Worm (Caenorhabditis elegans) whole organism, L4 larva: Measurements from ENCODE around the gene F43H9.4.
A peak's percentile ranks its signal among the peaks of the same experiment; 100 is the strongest.

ENCODE experiments used
- D1046.2 ChIP-seq: fragments of 200-800 bp; sonication (Bioruptor generic); IDR thresholded peaks from 2 replicates; pipeline ENCODE4 v1.3.6; 2022; ENCODE audit warnings: missing genetic modification characterization, missing compliant biosample characterization
- F10B5.3 ChIP-seq: sonication (generic microtip); optimal IDR thresholded peaks from 2 replicates; lab custom pipeline; 2016; ENCODE audit warnings: mild to moderate bottlenecking, missing genetic modification characterization, missing compliant biosample characterization
- R02D3.7 ChIP-seq: fragments of 150-350 bp; sonication (generic microtip); optimal IDR thresholded peaks from 3 replicates; lab custom pipeline; 2014; ENCODE audit warnings: missing biosample characterization, missing genetic modification characterization
- Y105C5A.15 ChIP-seq: fragments of 200-800 bp; sonication (Bioruptor generic); IDR thresholded peaks from 2 replicates; pipeline ENCODE4 v1.3.6; 2022; ENCODE audit warnings: missing genetic modification characterization, missing compliant biosample characterization
- ZK337.2 ChIP-seq: fragments of 200-800 bp; sonication (Bioruptor generic); IDR thresholded peaks from 2 replicates; pipeline ENCODE4 v1.3.6; 2022; ENCODE audit warnings: missing genetic modification reagents, missing genetic modification characterization, missing compliant biosample characterization
- ZK546.5 ChIP-seq, 2 experiments: sonication (generic microtip); optimal IDR thresholded peaks; 2 replicates each; lab custom pipeline; 2017; ENCODE audit warnings: missing biosample characterization in 2 of 2, missing genetic modification characterization in 2 of 2
- aha-1 ChIP-seq: fragments of 150-350 bp; peaks from one replicate; lab custom pipeline; 2014; ENCODE audit warnings: missing biosample characterization, missing genetic modification characterization
- ama-1 ChIP-seq: fragments of 150-350 bp; optimal IDR thresholded peaks from 2 replicates; lab custom pipeline; 2014; ENCODE audit warnings: inconsistent platforms, mixed read lengths
- arid-1 ChIP-seq: fragments of 200-800 bp; sonication (Bioruptor generic); conservative IDR thresholded peaks from 2 replicates; pipeline ENCODE4 v1.3.6; 2022; ENCODE audit warnings: missing genetic modification reagents, missing genetic modification characterization, missing compliant biosample characterization
- daf-8 ChIP-seq: fragments of 200-800 bp; sonication (Bioruptor generic); IDR thresholded peaks from 2 replicates; pipeline ENCODE4 v1.3.6; 2022; ENCODE audit warnings: missing genetic modification characterization, missing compliant biosample characterization
- dve-1 ChIP-seq: sonication (generic microtip); optimal IDR thresholded peaks from 2 replicates; lab custom pipeline; 2017; ENCODE audit warnings: antibody characterized with exemption, mild to moderate bottlenecking, missing genetic modification characterization, missing compliant biosample characterization; ENCODE audit not compliant: insufficient read depth
- egl-27 ChIP-seq: sonication (generic microtip); optimal IDR thresholded peaks from 3 replicates; lab custom pipeline; 2017; ENCODE audit warnings: missing biosample characterization, missing genetic modification reagents, missing genetic modification characterization
- hif-1 ChIP-seq, 2 experiments: sonication (generic microtip); optimal IDR thresholded peaks; 2 replicates each; lab custom pipeline; 2016 to 2017; ENCODE audit warnings: missing compliant biosample characterization in 2 of 2, missing genetic modification characterization in 2 of 2, missing genetic modification reagents in 2 of 2, missing genotype in 2 of 2, mild to moderate bottlenecking in 1 of 2
- hlh-11 ChIP-seq: fragments of 200-800 bp; sonication (Bioruptor generic); optimal IDR thresholded peaks from 2 replicates; lab custom pipeline; 2018; ENCODE audit warnings: mild to moderate bottlenecking, missing genetic modification characterization, missing compliant biosample characterization
- jun-1 ChIP-seq: fragments of 150-350 bp; optimal IDR thresholded peaks from 2 replicates; lab custom pipeline; 2014; ENCODE audit warnings: missing biosample characterization, missing genetic modification reagents, missing genetic modification characterization
- lin-39 ChIP-seq: fragments of 150-350 bp; optimal IDR thresholded peaks from 2 replicates; lab custom pipeline; 2014; ENCODE audit warnings: missing biosample characterization, missing genetic modification reagents, missing genetic modification characterization
- lir-3 ChIP-seq: sonication (generic microtip); optimal IDR thresholded peaks from 2 replicates; lab custom pipeline; 2016; ENCODE audit warnings: mild to moderate bottlenecking, missing genetic modification characterization, missing compliant biosample characterization
- mes-2 ChIP-seq: sonication (generic microtip); optimal IDR thresholded peaks from 2 replicates; lab custom pipeline; 2016; ENCODE audit warnings: missing genotype, mild to moderate bottlenecking, missing genetic modification characterization, missing compliant biosample characterization; ENCODE audit not compliant: poor library complexity, severe bottlenecking
- nhr-102 ChIP-seq: sonication (generic microtip); optimal IDR thresholded peaks from 2 replicates; lab custom pipeline; 2016; ENCODE audit warnings: mild to moderate bottlenecking, missing genetic modification characterization, moderate library complexity, missing compliant biosample characterization
- nhr-28 ChIP-seq: fragments of 150-350 bp; optimal IDR thresholded peaks from 2 replicates; lab custom pipeline; 2014; ENCODE audit warnings: missing biosample characterization, missing genetic modification characterization
- nhr-6 ChIP-seq: fragments of 150-350 bp; optimal IDR thresholded peaks from 2 replicates; lab custom pipeline; 2014; ENCODE audit warnings: missing biosample characterization, missing genetic modification characterization
- nhr-76 ChIP-seq: fragments of 150-350 bp; optimal IDR thresholded peaks from 2 replicates; lab custom pipeline; 2014; ENCODE audit warnings: missing biosample characterization, missing genetic modification characterization
- nhr-77 ChIP-seq: fragments of 150-350 bp; optimal IDR thresholded peaks from 2 replicates; lab custom pipeline; 2014; ENCODE audit warnings: missing biosample characterization, missing genetic modification characterization
- set-16 ChIP-seq: fragments of 200-800 bp; sonication (Bioruptor generic); IDR thresholded peaks from 2 replicates; pipeline ENCODE4 v1.3.6; 2022; ENCODE audit warnings: missing genetic modification reagents, missing genetic modification characterization, missing compliant biosample characterization
- skn-1 ChIP-seq: fragments of 150-350 bp; optimal IDR thresholded peaks from 2 replicates; lab custom pipeline; 2014; ENCODE audit warnings: missing biosample characterization, missing genetic modification characterization
- snpc-1.2 ChIP-seq: fragments of 200-800 bp; sonication (Bioruptor generic); IDR thresholded peaks from 2 replicates; pipeline ENCODE4 v1.3.6; 2022; ENCODE audit warnings: missing genetic modification reagents, missing genetic modification characterization, missing compliant biosample characterization
- spr-3 ChIP-seq: fragments of 200-800 bp; sonication (Bioruptor generic); optimal IDR thresholded peaks from 2 replicates; lab custom pipeline; 2018; ENCODE audit warnings: mild to moderate bottlenecking, missing genetic modification characterization, missing compliant biosample characterization
- tra-1 ChIP-seq: fragments of 200-800 bp; sonication (Bioruptor generic); IDR thresholded peaks from 2 replicates; pipeline ENCODE4 v1.3.6; 2022; ENCODE audit warnings: missing genetic modification reagents, missing genetic modification characterization, missing compliant biosample characterization
- unc-62 ChIP-seq, 3 experiments: fragments of 150-350 bp in 1 of 3; sonication (generic microtip); optimal IDR thresholded peaks in 2 of 3; peaks in 1 of 3; 1 replicate in 1 of 3; 2 replicates in 2 of 3; lab custom pipeline; 2014 to 2017; ENCODE audit warnings: missing biosample characterization in 3 of 3, missing genetic modification characterization in 3 of 3, missing genetic modification reagents in 3 of 3, missing genotype in 1 of 3
- ztf-7 ChIP-seq: fragments of 150-350 bp; optimal IDR thresholded peaks from 2 replicates; lab custom pipeline; 2014; ENCODE audit warnings: missing biosample characterization, missing genetic modification characterization

The F43H9.4 gene

DNA sequence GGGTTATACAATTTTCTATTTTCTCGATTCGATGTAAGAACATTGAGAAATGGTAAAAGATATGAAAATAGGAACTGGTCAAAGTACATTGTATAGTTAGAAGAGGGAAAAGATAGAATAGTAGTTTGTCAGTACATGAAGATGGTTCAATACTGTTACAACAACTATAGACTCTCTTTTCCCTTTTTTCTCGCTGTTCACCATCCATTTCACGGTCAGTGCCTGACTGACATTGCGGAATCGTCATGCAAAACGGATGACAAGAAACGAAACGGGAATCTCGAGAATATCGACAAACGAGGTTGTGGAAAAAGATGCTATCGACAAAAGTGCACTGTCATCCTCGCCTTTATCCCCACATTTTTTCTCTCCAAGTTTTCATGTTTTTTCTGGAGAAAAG, 17.2 kb downstream of the F43H9.4 start:
- no peak for TF ChIP-seq hlh-11 (tag; lab: Kevin White, UChicago)
- peak in 1 of 2 experiments; percentile 60 for TF ChIP-seq unc-62 (GFP tag; optimal IDR thresholded peaks at IDR 0.05 in 1 of 2; lab: Kevin White, UChicago)
- TF ChIP-seq unc-62 (tag; optimal IDR thresholded peaks at IDR 0.05; lab: Kevin White, UChicago): no peak
- TF ChIP-seq F10B5.3 (tag; lab: Kevin White, UChicago): no peak
- peak; percentile 60 for TF ChIP-seq aha-1 (tag; lab: Kevin White, UChicago)

ce11 chrV:8044957-8045356, 18.4 kb downstream of the F43H9.4 start:
- TF ChIP-seq jun-1 (tag; lab: Kevin White, UChicago): no peak
- peak; percentile 16 for TF ChIP-seq nhr-28 (tag; lab: Kevin White, UChicago)
- peak; percentile 3 for TF ChIP-seq mes-2
- peak; percentile 5 for TF ChIP-seq hlh-11 (tag; lab: Kevin White, UChicago)
- TF ChIP-seq, all 104 proteins: peak for 3

DNA sequence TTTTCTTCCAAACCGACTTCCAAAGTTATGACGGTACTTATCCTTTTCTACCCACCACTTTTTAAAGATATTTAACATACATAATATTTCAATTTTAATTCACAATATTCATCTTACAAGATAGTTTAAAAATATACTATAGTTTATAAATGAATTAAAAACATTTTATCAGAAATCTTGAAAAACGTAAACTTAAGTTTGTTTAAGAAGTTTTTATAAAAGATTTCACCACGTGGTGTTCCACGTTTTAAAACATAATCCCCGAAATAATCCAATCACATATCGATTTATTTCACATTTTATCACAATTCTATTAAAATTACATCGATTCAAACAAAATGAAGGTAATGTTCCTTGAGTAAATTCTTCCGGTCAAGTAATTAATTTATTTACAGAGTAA, 20.2 kb downstream of the F43H9.4 start, which contains the start of gene ZC513.3:
ZC513.3 (plus strand) TSS at position 301 of the 400 bp plus-strand sequence.
- TF ChIP-seq ama-1 (no peak), snpc-1.2 (GFP tag; lab: Robert Waterston, UW) (no peak), R02D3.7 (tag; lab: Kevin White, UChicago) (no peak), D1046.2 (GFP tag; lab: Robert Waterston, UW) (no peak), daf-8 (no peak), nhr-6 (tag; lab: Kevin White, UChicago) (no peak), ZK337.2 (GFP tag; lab: Robert Waterston, UW) (no peak), spr-3 (GFP tag; lab: Kevin White, UChicago) (no peak), lir-3 (no peak), ztf-7 (tag; lab: Kevin White, UChicago) (no peak), arid-1 (no peak), lin-39 (tag; lab: Kevin White, UChicago) (no peak), hif-1 (tag; optimal IDR thresholded peaks at IDR 0.05; lab: Kevin White, UChicago) (no peak)

ce11 chrV:8050059-8050677, 23.7 kb downstream of the F43H9.4 start:
- TF ChIP-seq set-16 (GFP tag; lab: Robert Waterston, UW) (peak; percentile 96), ZK546.5 (tag; optimal IDR thresholded peaks at IDR 0.05; lab: Kevin White, UChicago) (no peak), aha-1 (tag; lab: Kevin White, UChicago) (peak; percentile 30)

- TF ChIP-seq skn-1 (no peak), aha-1 (tag; lab: Kevin White, UChicago) (no peak), Y105C5A.15 (GFP tag; lab: Robert Waterston, UW) (no peak), egl-27 (tag; lab: Kevin White, UChicago) (no peak), tra-1 (GFP tag; lab: Robert Waterston, UW) (no peak), nhr-102 (tag; lab: Kevin White, UChicago) (no peak), nhr-77 (tag; lab: Kevin White, UChicago) (no peak)
These were observed 24.3 kb downstream of the F43H9.4 start, which contains the start of gene col-43 for ce11 chrV:8050811-8051210. col-43 (minus strand) TSS chrV:8050911.

DNA sequence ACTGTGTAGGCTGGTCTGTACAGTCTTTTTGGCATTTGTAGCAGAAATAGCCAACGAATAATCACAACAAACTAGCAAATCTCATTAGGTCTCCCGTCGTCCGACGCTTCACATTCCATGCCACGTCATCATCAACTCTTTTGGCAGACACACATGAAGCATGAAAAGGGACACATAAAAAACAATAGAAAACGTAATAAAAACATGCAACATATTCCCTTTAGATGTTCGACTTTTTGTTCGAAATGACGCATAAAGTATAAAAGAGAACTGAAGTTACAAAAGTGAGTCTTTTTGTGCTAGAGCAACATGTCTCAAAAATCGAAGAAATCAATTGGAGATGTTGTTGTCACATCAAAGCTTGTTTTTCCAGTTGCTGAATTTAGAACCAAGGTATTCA, 25.3 kb downstream of the F43H9.4 start, which contains the start of gene sth-1:
sth-1 (plus strand) TSS at position 301 of the 400 bp plus-strand sequence.
- TF ChIP-seq nhr-76 (tag; lab: Kevin White, UChicago) (no peak), dve-1 (tag; lab: Kevin White, UChicago) (peak; percentile 42)
